Worm (Caenorhabditis elegans): ENCODE measurements around the gene ttr-20.

DNA sequence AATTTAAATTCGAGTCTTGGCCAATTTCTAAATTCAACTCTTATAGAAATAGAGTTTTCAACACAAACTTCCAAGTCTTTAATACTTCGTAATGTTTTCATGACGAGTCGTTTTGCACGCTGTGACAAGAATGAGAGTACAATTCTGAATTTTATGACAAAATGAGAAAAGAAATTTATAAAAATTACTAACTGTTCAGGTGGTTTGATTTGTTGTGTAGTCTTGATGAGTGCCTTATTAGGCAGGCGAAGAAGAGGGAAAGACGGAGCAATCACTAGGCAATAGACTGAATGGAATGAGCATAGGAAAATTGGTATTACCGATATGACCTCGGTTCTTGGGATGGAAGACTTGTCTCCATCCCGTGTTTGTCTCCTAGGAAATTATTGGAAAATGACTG is 26.6 kb upstream of the ttr-20 start, which contains the start of gene F30B5.11:
- TF ChIP-seq ama-1 (optimal IDR thresholded peaks at IDR 0.05) (no peak), R02D3.7 (tag; optimal IDR thresholded peaks at IDR 0.05) (no peak), nhr-25 (tag; optimal IDR thresholded peaks at IDR 0.05) (no peak), nfya-1 (tag; optimal IDR thresholded peaks at IDR 0.05; ENCODE audit: insufficient read depth) (no peak), egl-27 (tag; optimal IDR thresholded peaks at IDR 0.05) (no peak), unc-39 (tag; optimal IDR thresholded peaks at IDR 0.05) (no peak), nhr-77 (tag; optimal IDR thresholded peaks at IDR 0.05) (no peak), nhr-12 (tag; optimal IDR thresholded peaks at IDR 0.05) (no peak), unc-62 (GFP tag; optimal IDR thresholded peaks at IDR 0.05) (no peak), mdl-1 (tag; optimal IDR thresholded peaks at IDR 0.05) (no peak)

All from whole organism, L3 larva.